Fruit fly (Drosophila melanogaster): ENCODE results near the gene Naxe.

Gene Naxe

DNA sequence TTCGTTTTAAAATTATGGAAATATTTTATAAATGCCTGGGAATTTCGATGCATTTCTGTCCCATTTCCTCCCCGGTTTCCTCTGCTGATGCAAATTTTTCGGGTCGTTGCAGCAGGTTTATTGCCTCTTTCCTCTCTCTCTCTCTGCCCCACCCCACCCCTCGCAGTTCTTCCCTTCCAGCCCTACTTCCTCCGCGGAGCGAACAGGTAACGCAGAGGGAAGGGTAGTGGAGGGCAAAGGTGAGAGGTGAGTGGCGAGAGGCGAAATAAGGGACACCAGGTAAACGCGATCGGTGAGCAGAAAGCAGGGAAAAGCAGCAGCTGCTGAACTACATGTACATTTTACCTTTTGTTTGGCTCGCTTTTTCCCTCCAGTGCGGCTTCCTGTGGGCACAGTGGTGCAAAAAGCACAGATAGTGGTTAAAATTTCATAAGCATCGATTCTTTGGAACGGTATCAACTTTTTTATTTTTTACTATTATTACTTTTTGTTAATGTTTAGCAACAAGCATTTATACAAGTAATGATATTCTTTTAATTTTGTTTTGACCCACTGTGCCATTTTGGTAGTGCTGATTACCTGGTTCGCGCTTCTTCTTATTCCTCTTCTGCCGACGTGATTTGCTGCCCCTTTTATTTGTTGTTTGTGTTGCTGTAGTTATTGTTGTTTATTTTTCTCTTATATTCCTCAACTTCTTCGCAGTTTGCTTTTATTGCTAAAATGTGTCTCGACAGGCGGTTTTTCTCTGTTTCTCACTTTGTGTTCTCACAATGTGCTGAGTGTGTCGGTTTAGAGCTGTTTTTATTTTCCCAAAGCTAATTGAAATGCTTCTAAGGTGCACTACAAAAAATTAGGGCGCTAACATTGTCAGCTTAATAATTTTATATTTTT is 2.3 kb upstream of the Naxe start:
- peak; percentile 57 for TF ChIP-seq CG17801 (GFP tag; optimal IDR thresholded peaks at IDR 0.05; ENCODE audit: partially characterized antibody)

DNA sequence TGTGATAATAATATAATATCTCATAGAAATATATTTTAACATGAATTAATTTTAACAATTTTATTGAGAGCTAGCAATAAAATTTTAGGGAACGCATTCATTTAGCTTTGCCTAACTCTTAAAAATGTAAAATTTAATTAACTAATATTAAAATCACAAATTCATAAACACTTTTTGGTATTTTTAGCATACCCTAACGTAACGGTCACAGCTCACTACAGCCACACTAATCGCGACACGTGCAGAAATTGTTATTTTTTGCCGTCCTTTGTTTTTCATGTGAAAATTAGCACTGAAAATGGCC is 3.1 kb downstream of the Naxe start, which contains the start of gene CG2972:
TSS of gene CG2972 (plus strand) at position 205 of the 304 bp plus-strand sequence.
- TF ChIP-seq CG17801 (GFP tag; optimal IDR thresholded peaks at IDR 0.05; ENCODE audit: partially characterized antibody): no peak

DNA sequence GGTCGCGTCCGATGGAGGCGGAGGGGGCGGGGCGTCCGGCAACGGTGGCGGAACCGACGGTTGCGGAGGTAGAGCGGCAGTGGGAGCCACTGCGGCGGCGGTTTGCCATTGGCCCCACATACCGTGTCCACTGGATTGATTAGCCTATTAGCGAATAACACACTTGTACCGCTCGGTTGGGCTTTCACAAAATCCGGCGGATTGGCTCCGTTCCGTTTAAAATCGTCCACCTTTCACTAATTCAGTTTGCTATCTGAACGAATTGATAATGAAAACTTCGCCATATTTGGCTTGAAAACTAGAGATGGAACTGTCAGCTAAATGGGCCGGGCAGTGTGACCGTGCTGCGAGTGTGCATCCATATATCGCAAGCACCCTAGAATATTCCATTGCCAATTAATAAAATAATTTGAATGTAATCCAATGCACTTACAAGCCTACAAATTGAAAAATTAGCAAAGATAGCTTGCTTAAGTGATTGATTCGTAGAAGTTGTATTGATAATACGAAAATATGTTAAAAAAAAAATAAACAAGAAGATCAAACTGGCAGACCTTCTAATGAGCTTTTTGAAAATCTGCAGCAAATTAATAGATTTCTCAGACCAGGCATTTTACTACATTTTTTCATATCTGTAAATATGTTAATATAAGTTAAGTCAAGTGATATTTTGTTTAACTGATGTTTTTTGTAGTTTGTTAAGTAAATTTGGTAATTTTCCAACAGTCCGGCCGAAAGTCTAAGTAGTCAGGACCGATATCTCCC is 3.6 kb downstream of the Naxe start, which contains the start of gene ZAP3:
TSS of gene ZAP3 (minus strand) at position 308 of the 765 bp plus-strand sequence.
- peak; percentile 19 for TF ChIP-seq CG17801 (GFP tag; optimal IDR thresholded peaks at IDR 0.05; ENCODE audit: partially characterized antibody)

DNA sequence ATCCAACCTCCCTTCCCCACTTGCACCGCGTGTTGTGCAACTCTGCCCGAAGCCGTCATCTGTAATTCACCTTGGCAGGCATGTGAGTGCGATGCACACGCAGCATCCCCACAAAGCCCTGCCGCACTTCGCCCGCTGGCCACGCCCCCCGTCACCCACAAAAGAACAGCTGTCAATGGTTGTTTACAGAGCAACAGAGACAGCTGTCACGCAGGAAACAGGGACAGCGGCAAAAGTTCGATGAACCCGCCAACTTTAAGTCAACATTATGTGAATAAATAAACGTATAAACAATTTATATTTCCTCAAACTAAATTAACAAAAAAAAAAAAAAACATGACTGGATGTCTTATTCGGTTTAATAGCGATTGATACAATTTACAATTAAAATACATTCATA is 14.5 kb downstream of the Naxe start:
- TF ChIP-seq CG17801 (GFP tag; optimal IDR thresholded peaks at IDR 0.05; ENCODE audit: partially characterized antibody): no peak

DNA sequence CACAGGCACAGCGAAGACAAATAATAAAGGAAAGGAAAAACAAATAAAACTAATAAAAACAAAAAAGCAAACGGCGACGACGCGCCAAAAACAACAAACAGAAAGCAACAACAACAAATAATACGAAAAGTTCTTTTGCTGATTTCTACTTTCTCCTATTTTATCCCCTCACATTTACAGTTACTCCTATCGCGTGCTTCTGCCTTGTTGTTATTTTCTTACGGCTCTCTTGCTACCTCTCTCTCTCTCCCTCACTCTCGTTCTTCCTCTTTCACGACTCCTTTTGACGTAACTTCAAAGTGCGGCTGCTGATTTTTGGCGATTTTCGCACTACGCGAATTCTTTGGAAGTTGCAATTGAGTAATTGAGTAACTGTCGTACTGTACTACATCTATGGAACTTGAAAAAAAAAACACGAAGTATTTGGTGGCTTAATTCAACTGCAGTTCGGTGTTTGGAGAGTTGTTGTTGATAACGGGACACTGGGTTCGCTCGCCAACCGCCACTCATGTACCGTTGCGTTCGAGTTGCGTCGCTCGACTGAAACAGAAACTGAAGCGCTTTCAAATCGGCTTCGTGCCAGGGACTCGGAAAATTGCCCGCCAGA is 15.5 kb downstream of the Naxe start, which contains the start of gene CG15312:
TSS of gene CG15312 (minus strand) at position 544 of the 607 bp plus-strand sequence.
- no peak for TF ChIP-seq CG17801 (GFP tag; optimal IDR thresholded peaks at IDR 0.05; ENCODE audit: partially characterized antibody)

DNA sequence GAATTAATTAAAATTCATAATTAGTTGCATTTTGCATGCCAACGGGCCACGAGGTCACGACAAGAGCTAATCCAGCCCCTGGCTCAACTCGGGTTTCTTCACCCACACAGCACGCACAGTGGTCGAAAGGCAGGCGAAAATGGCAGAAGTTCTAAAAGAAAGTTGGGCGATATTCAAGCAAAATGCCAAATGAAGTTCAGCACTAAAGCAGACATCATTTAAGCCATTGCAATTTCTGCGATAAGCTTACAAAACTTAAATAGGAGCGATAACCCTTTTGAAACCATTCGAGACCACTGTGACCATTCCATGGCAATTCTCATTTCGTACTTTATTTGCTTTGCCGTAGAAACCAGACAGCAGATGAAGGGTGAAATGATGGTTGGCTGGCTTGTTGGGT is 18.4 kb downstream of the Naxe start:
- TF ChIP-seq CG17801 (GFP tag; optimal IDR thresholded peaks at IDR 0.05; ENCODE audit: partially characterized antibody): no peak

DNA sequence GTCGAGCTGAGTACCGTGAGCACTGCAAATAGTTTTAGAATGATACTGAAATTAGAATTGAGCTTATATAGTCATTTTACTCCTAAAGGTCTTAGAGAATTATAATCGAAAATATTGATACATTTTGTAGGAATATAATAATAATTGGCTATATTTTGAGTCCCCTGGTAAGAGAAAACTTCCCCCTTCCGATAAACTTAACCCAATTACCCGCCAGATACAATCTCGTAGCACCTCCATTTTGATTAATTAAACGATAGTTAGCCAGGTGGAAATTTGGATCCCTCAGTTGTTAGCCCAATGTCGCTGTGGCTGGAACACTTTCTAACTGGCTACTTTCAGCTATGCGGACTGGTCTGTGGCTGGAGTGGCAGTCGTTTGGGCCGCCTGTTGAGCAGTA is 24.6 kb downstream of the Naxe start, which contains the start of gene Gr9a:
TSS of gene Gr9a (plus strand) at position 301 of the 400 bp plus-strand sequence.
- no peak for TF ChIP-seq CG17801 (GFP tag; optimal IDR thresholded peaks at IDR 0.05; ENCODE audit: partially characterized antibody)

DNA sequence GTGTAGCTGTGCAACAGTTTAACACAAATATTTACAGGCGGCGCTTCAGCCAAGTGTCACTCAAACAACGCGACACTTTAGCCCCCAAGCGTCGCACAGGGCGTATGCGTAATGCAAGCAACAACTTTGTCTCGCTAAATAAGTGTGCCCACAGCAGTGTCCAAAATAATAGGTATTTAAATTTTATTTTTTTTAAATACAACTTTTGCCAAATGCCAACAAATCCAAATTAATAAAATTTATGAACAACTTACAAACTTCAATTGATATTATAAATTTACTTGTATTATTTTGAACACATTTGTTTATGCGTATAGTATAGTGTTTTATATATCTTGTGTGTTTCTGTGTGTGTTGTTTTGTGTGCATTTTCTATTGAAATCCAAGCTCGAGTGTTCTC is 28.0 kb downstream of the Naxe start:
- TF ChIP-seq CG17801 (GFP tag; optimal IDR thresholded peaks at IDR 0.05; ENCODE audit: partially characterized antibody): no peak

- no peak for TF ChIP-seq CG17801 (GFP tag; optimal IDR thresholded peaks at IDR 0.05; ENCODE audit: partially characterized antibody)
These were observed 32.4 kb downstream of the Naxe start, which contains the start of gene Yp1 for dm6 chrX:10053547-10053946. TSS of gene Yp1 (plus strand) at chrX:10053811.

dm6 chrX:10052549-10052948 is 33.4 kb downstream of the Naxe start, which contains the start of gene Yp2:
TSS of gene Yp2 (minus strand) at chrX:10052636.
- TF ChIP-seq CG17801 (GFP tag; optimal IDR thresholded peaks at IDR 0.05; ENCODE audit: partially characterized antibody): peak; percentile 15

DNA sequence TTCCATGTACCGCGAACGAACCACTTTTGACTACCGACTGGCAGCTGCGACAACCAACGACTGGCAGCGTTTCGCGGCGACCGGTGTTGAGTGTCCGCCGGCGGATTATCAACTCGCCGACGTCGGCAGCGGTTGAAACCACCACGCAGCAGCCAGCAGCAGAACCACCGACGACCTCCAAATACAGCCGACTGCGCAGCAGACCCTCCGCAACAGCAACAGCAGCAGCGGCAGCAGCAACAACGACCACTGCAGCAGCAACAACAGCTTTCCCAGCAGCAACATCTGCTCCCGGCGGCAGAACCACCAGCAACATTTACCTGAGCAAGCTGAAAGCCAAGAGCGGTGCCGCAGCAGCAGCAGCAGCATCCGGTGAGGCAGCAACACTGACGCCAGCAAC is 38.0 kb downstream of the Naxe start:
- TF ChIP-seq CG17801 (GFP tag; optimal IDR thresholded peaks at IDR 0.05; ENCODE audit: partially characterized antibody): no peak

dm6 chrX:10046760-10047159 is 39.2 kb downstream of the Naxe start:
- TF ChIP-seq CG17801 (GFP tag; optimal IDR thresholded peaks at IDR 0.05; ENCODE audit: partially characterized antibody): no peak

DNA sequence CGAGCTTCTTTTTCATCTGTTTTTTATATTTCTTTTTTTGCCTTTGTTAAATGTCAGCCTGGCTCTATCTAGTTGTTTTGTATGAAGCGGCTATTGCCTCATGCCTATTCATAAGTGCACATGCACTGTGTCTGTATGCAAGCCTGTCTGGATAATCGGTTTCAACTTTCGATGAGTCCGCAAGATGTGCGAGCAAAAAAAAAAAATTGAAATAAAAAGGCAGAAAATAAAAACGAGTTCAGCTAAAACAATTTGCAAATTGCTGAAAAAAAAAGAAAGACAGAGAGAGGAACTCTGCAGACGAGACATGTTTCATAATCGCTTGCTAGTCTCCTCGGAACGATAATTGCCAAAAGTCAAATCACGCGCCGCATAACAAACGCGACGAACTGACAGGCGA is 40.2 kb downstream of the Naxe start:
- TF ChIP-seq CG17801 (GFP tag; optimal IDR thresholded peaks at IDR 0.05; ENCODE audit: partially characterized antibody): peak; percentile 44

dm6 chrX:10043873-10044272 is 42.1 kb downstream of the Naxe start:
- no peak for TF ChIP-seq CG17801 (GFP tag; optimal IDR thresholded peaks at IDR 0.05; ENCODE audit: partially characterized antibody)

- no peak for TF ChIP-seq CG17801 (GFP tag; optimal IDR thresholded peaks at IDR 0.05; ENCODE audit: partially characterized antibody)
These were observed 46.4 kb downstream of the Naxe start for dm6 chrX:10039528-10039927.

Measured in ovary, adult (tissue).